Fruit fly (Drosophila melanogaster): ENCODE results near the gene mRpL2.

The mRpL2 gene

dm6 chr3L:11123088-11123487, 2.4 kb downstream of the mRpL2 start, which contains the start of the genes Ufd1 and NaPi-III (continued):
- no peak for TF ChIP-seq CG7556 (GFP tag; optimal IDR thresholded peaks at IDR 0.05)
- TF ChIP-seq sd (tag; optimal IDR thresholded peaks at IDR 0.05) = peak; percentile 77
- TF ChIP-seq CG6175 (GFP tag; IDR thresholded peaks at IDR 0.05) = peak; percentile 100
- TF ChIP-seq Taf1 (GFP tag; IDR thresholded peaks at IDR 0.05) = no peak
- TF ChIP-seq chm (GFP tag; IDR thresholded peaks at IDR 0.05) = peak; percentile 54; the same call in 1 of the 2 replicates
- peak; percentile 4 for TF ChIP-seq CG2202 (tag; optimal IDR thresholded peaks at IDR 0.05)
- no peak for TF ChIP-seq CG7357 (GFP tag; IDR thresholded peaks at IDR 0.05)
- TF ChIP-seq unpg (GFP tag; optimal IDR thresholded peaks at IDR 0.05) = no peak
- TF ChIP-seq ttk (GFP tag; IDR thresholded peaks at IDR 0.05) = no peak
- peak; percentile 45; the same call in 1 of the 2 replicates for TF ChIP-seq ranshi (GFP tag; IDR thresholded peaks at IDR 0.05)
- no peak for TF ChIP-seq CG11085 (GFP tag; IDR thresholded peaks at IDR 0.05)
- TF ChIP-seq CG14667 (GFP tag; IDR thresholded peaks at IDR 0.05) = no peak
- peak; percentile 45; the same call in 2 of the 3 replicates for TF ChIP-seq row (GFP tag; IDR thresholded peaks at IDR 0.05)
- peak; percentile 40 for TF ChIP-seq Xbp1 (GFP tag; optimal IDR thresholded peaks at IDR 0.05)
- peak; percentile 92 for TF ChIP-seq CG17186 (GFP tag; optimal IDR thresholded peaks at IDR 0.05)
- TF ChIP-seq Eip74EF (GFP tag; optimal IDR thresholded peaks at IDR 0.05) = no peak
- 0 out of 2 replicates have a peak, but pooled peaks have one; percentile 16 for TF ChIP-seq Atf6 (GFP tag; IDR thresholded peaks at IDR 0.05)
- TF ChIP-seq Oli (tag; optimal IDR thresholded peaks at IDR 0.05) = no peak
- TF ChIP-seq Bdp1 (GFP tag; optimal IDR thresholded peaks at IDR 0.05) = peak; percentile 16
- no peak for TF ChIP-seq CG14050 (GFP tag; IDR thresholded peaks at IDR 0.05)
- peak; percentile 62 for TF ChIP-seq CG10267 (tag; optimal IDR thresholded peaks at IDR 0.05)
- TF ChIP-seq trh (GFP tag; optimal IDR thresholded peaks at IDR 0.05) = no peak
- TF ChIP-seq ssp (GFP tag; IDR thresholded peaks at IDR 0.05) = no peak
- TF ChIP-seq hth (optimal IDR thresholded peaks at IDR 0.05) = no peak
- TF ChIP-seq CG18476 (GFP tag; optimal IDR thresholded peaks at IDR 0.05) = no peak
- TF ChIP-seq CG6854 (GFP tag; optimal IDR thresholded peaks at IDR 0.05) = no peak
- TF ChIP-seq NFAT (GFP tag; IDR thresholded peaks at IDR 0.05) = peak; percentile 72
- TF ChIP-seq HLH3B (GFP tag; IDR thresholded peaks at IDR 0.05) = no peak
- peak; percentile 2 for TF ChIP-seq luna (GFP tag; optimal IDR thresholded peaks at IDR 0.05)
- peak; percentile 77 for TF ChIP-seq Rfx (GFP tag; IDR thresholded peaks at IDR 0.05)
- TF ChIP-seq dmrt99B (tag; optimal IDR thresholded peaks at IDR 0.05) = no peak
- TF ChIP-seq pnt (GFP tag; optimal IDR thresholded peaks at IDR 0.05) = peak; percentile 26
- TF ChIP-seq knrl (GFP tag; IDR thresholded peaks at IDR 0.05; ENCODE audit: partially characterized antibody) = peak; percentile 83
- no peak for TF ChIP-seq ham (GFP tag; IDR thresholded peaks at IDR 0.05)
- peak; percentile 60 for TF ChIP-seq NC2β (GFP tag; optimal IDR thresholded peaks at IDR 0.05)
- TF ChIP-seq CG4404 (GFP tag; IDR thresholded peaks at IDR 0.05) = no peak
- TF ChIP-seq Elba2 (GFP tag; optimal IDR thresholded peaks at IDR 0.05) = peak; percentile 74
- peak; percentile 47 for TF ChIP-seq CG8924 (tag; optimal IDR thresholded peaks at IDR 0.05)
- no peak for TF ChIP-seq CG4328 (GFP tag; optimal IDR thresholded peaks at IDR 0.05)
- no peak for TF ChIP-seq CG10274 (GFP tag; optimal IDR thresholded peaks at IDR 0.05)
- peak; percentile 36 for TF ChIP-seq CG8944 (GFP tag; optimal IDR thresholded peaks at IDR 0.05)
- peak; percentile 43 for TF ChIP-seq HLH54F (GFP tag; optimal IDR thresholded peaks at IDR 0.05)
- TF ChIP-seq Hr39 (optimal IDR thresholded peaks at IDR 0.05) = no peak
- no peak for TF ChIP-seq CG6689 (GFP tag; IDR thresholded peaks at IDR 0.05)
- peak; percentile 42 for TF ChIP-seq Abd-B (GFP tag; optimal IDR thresholded peaks at IDR 0.05)
- no peak for TF ChIP-seq CG7786 (GFP tag; optimal IDR thresholded peaks at IDR 0.05)
- TF ChIP-seq CG10431 (GFP tag; optimal IDR thresholded peaks at IDR 0.05) = peak; percentile 13
- TF ChIP-seq CG7987 (GFP tag; optimal IDR thresholded peaks at IDR 0.05) = no peak
- peak; percentile 71 for TF ChIP-seq CG9932 (GFP tag; IDR thresholded peaks at IDR 0.05)
- peak; percentile 85 for TF ChIP-seq Dp (GFP tag; optimal IDR thresholded peaks at IDR 0.05)
- peak; percentile 51; the same call in 1 of the 2 replicates for TF ChIP-seq E2f1 (GFP tag; IDR thresholded peaks at IDR 0.05)
- no peak for TF ChIP-seq tgo (GFP tag; IDR thresholded peaks at IDR 0.05)
- TF ChIP-seq jing (GFP tag; optimal IDR thresholded peaks at IDR 0.05) = no peak

Measured in whole organism, embryonic.